Worm (Caenorhabditis elegans) whole organism, early embryonic: ENCODE measurements around the gene F32D8.1.

Experiments
- B0310.2 ChIP-seq: sonication (generic microtip); optimal IDR thresholded peaks from 2 replicates; lab custom pipeline; 2016; ENCODE audit warnings: mild to moderate bottlenecking, missing genetic modification characterization, missing compliant biosample characterization
- F13C5.2 ChIP-seq: sonication (generic microtip); optimal IDR thresholded peaks from 2 replicates; lab custom pipeline; 2017; ENCODE audit warnings: mild to moderate bottlenecking, missing genetic modification characterization, inconsistent platforms, missing compliant biosample characterization
- aly-1 ChIP-seq: sonication (generic microtip); optimal IDR thresholded peaks from 2 replicates; lab custom pipeline; 2016; ENCODE audit warnings: missing genetic modification characterization, missing compliant biosample characterization
- ama-1 ChIP-seq: fragments of 150-350 bp; optimal IDR thresholded peaks from 2 replicates; lab custom pipeline; 2014
- ceh-13 ChIP-seq: fragments of 200-800 bp; sonication (Bioruptor generic); optimal IDR thresholded peaks from 2 replicates; lab custom pipeline; 2018; ENCODE audit warnings: mild to moderate bottlenecking, missing genetic modification characterization, missing compliant biosample characterization
- ceh-36 ChIP-seq: sonication (generic microtip); optimal IDR thresholded peaks from 2 replicates; lab custom pipeline; 2016; ENCODE audit warnings: missing genetic modification characterization, inconsistent platforms, missing compliant biosample characterization
- ets-7 ChIP-seq: sonication (generic microtip); optimal IDR thresholded peaks from 2 replicates; lab custom pipeline; 2016; ENCODE audit warnings: missing genotype, missing genetic modification characterization, missing compliant biosample characterization
- flt-1 ChIP-seq: fragments of 200-800 bp; sonication (Bioruptor generic); IDR thresholded peaks from 2 replicates; pipeline ENCODE4 v1.3.6; 2022; ENCODE audit warnings: missing genetic modification characterization, missing compliant biosample characterization
- hmbx-1 ChIP-seq: sonication (generic microtip); optimal IDR thresholded peaks from 2 replicates; lab custom pipeline; 2016; ENCODE audit warnings: mild to moderate bottlenecking, missing genetic modification characterization, missing compliant biosample characterization
- hmg-4 ChIP-seq: fragments of 200-800 bp; sonication (Bioruptor generic); optimal IDR thresholded peaks from 2 replicates; lab custom pipeline; 2018; ENCODE audit warnings: mild to moderate bottlenecking, missing genetic modification characterization, missing compliant biosample characterization
- hnd-1 ChIP-seq: sonication (generic microtip); optimal IDR thresholded peaks from 2 replicates; lab custom pipeline; 2016; ENCODE audit warnings: missing genetic modification characterization, missing compliant biosample characterization
- pes-1 ChIP-seq: fragments of 200-800 bp; sonication (Bioruptor generic); IDR thresholded peaks from 2 replicates; pipeline ENCODE4 v1.3.6; 2022; ENCODE audit warnings: missing genetic modification reagents, missing genetic modification characterization, missing compliant biosample characterization
- scrt-1 ChIP-seq: fragments of 200-800 bp; sonication (Bioruptor generic); IDR thresholded peaks from 2 replicates; pipeline ENCODE4 v1.3.6; 2022; ENCODE audit warnings: missing genetic modification characterization, missing compliant biosample characterization
- sea-1 ChIP-seq: fragments of 200-800 bp; sonication (Bioruptor generic); conservative IDR thresholded peaks from 2 replicates; pipeline ENCODE4 v1.3.6; 2022; ENCODE audit warnings: missing genetic modification characterization, missing compliant biosample characterization
- tbx-11 ChIP-seq: fragments of 200-800 bp; sonication (Bioruptor generic); IDR thresholded peaks from 2 replicates; pipeline ENCODE4 v1.3.6; 2022; ENCODE audit warnings: missing genetic modification characterization, missing compliant biosample characterization
- tbx-37 ChIP-seq: fragments of 200-800 bp; sonication (Bioruptor generic); conservative IDR thresholded peaks from 2 replicates; pipeline ENCODE4 v1.3.6; 2022; ENCODE audit warnings: missing genetic modification reagents, missing genetic modification characterization, missing compliant biosample characterization
- tra-4 ChIP-seq: sonication (generic microtip); optimal IDR thresholded peaks from 2 replicates; lab custom pipeline; 2017; ENCODE audit warnings: missing genetic modification characterization, missing compliant biosample characterization

Gene F32D8.1

ce11 chrV:10880138-10880882 is at the start of gene F32D8.1:
TSS of gene F32D8.1 (plus strand) at chrV:10880832.
- TF ChIP-seq tbx-37 (GFP tag; lab: Robert Waterston, UW): no peak
- TF ChIP-seq pes-1 (GFP tag; lab: Robert Waterston, UW): no peak
- TF ChIP-seq scrt-1 (GFP tag; lab: Robert Waterston, UW): no peak
- TF ChIP-seq hnd-1 (tag; lab: Kevin White, UChicago): no peak
- no peak for TF ChIP-seq tbx-11
- no peak for TF ChIP-seq F13C5.2
- no peak for TF ChIP-seq ama-1 (lab: Kevin White, UChicago)
- TF ChIP-seq hmg-4 (GFP tag; lab: Kevin White, UChicago): no peak
- no peak for TF ChIP-seq ceh-13 (GFP tag; lab: Kevin White, UChicago)
- no peak for TF ChIP-seq aly-1
- TF ChIP-seq flt-1 (GFP tag; lab: Robert Waterston, UW): no peak
- TF ChIP-seq hmbx-1 (tag; lab: Kevin White, UChicago): no peak
- no peak for TF ChIP-seq ceh-36
- TF ChIP-seq ets-7: no peak

ce11 chrV:10832862-10833261 is 47.8 kb upstream of the F32D8.1 start:
- TF ChIP-seq tbx-11 (no peak), ama-1 (lab: Kevin White, UChicago) (no peak), flt-1 (GFP tag; lab: Robert Waterston, UW) (no peak), hnd-1 (tag; lab: Kevin White, UChicago) (no peak), B0310.2 (tag; lab: Kevin White, UChicago) (no peak), pes-1 (GFP tag; lab: Robert Waterston, UW) (no peak), scrt-1 (GFP tag; lab: Robert Waterston, UW) (no peak), ceh-36 (no peak), sea-1 (GFP tag; lab: Robert Waterston, UW) (no peak), ets-7 (no peak), hmbx-1 (tag; lab: Kevin White, UChicago) (no peak), ceh-13 (GFP tag; lab: Kevin White, UChicago) (no peak)

ce11 chrV:10834682-10835219 is 45.9 kb upstream of the F32D8.1 start:
- TF ChIP-seq tbx-11 (no peak), B0310.2 (tag; lab: Kevin White, UChicago) (no peak), sea-1 (GFP tag; lab: Robert Waterston, UW) (no peak), pes-1 (GFP tag; lab: Robert Waterston, UW) (no peak), flt-1 (GFP tag; lab: Robert Waterston, UW) (no peak), hmg-4 (GFP tag; lab: Kevin White, UChicago) (no peak), F13C5.2 (no peak), ceh-13 (GFP tag; lab: Kevin White, UChicago) (no peak), ceh-36 (no peak), hmbx-1 (tag; lab: Kevin White, UChicago) (no peak), aly-1 (no peak), tra-4 (tag; lab: Kevin White, UChicago) (no peak)

- no peak for TF ChIP-seq ama-1 (lab: Kevin White, UChicago)
- TF ChIP-seq flt-1 (GFP tag; lab: Robert Waterston, UW): no peak
- no peak for TF ChIP-seq hmg-4 (GFP tag; lab: Kevin White, UChicago)
- no peak for TF ChIP-seq tbx-37 (GFP tag; lab: Robert Waterston, UW)
- no peak for TF ChIP-seq aly-1
- no peak for TF ChIP-seq ceh-36
- no peak for TF ChIP-seq scrt-1 (GFP tag; lab: Robert Waterston, UW)
- TF ChIP-seq F13C5.2: no peak
- no peak for TF ChIP-seq hmbx-1 (tag; lab: Kevin White, UChicago)
- TF ChIP-seq ceh-13 (GFP tag; lab: Kevin White, UChicago): no peak
- TF ChIP-seq hnd-1 (tag; lab: Kevin White, UChicago): no peak
- TF ChIP-seq tra-4 (tag; lab: Kevin White, UChicago): no peak
These were observed 42.4 kb upstream of the F32D8.1 start for ce11 chrV:10838204-10838603.

- TF ChIP-seq ceh-13 (GFP tag; lab: Kevin White, UChicago): no peak
- TF ChIP-seq flt-1 (GFP tag; lab: Robert Waterston, UW): no peak
- TF ChIP-seq hmbx-1 (tag; lab: Kevin White, UChicago): no peak
- TF ChIP-seq hnd-1 (tag; lab: Kevin White, UChicago): no peak
- no peak for TF ChIP-seq ceh-36
- TF ChIP-seq ama-1 (lab: Kevin White, UChicago): no peak
These were observed 41.2 kb upstream of the F32D8.1 start for ce11 chrV:10839398-10839797.

ce11 chrV:10846893-10847292 is 33.7 kb upstream of the F32D8.1 start, which contains the start of gene C29A12.6:
TSS of gene C29A12.6 (plus strand) at chrV:10847193.
- TF ChIP-seq F13C5.2 (no peak), scrt-1 (GFP tag; lab: Robert Waterston, UW) (no peak), aly-1 (no peak), pes-1 (GFP tag; lab: Robert Waterston, UW) (no peak), hmg-4 (GFP tag; lab: Kevin White, UChicago) (no peak), flt-1 (GFP tag; lab: Robert Waterston, UW) (no peak), hnd-1 (tag; lab: Kevin White, UChicago) (no peak), ets-7 (no peak), ceh-13 (GFP tag; lab: Kevin White, UChicago) (no peak), tbx-11 (no peak), tbx-37 (GFP tag; lab: Robert Waterston, UW) (no peak), ceh-36 (no peak), tra-4 (tag; lab: Kevin White, UChicago) (no peak)

ce11 chrV:10854197-10854596 is 26.4 kb upstream of the F32D8.1 start:
- no peak for TF ChIP-seq F13C5.2
- TF ChIP-seq flt-1 (GFP tag; lab: Robert Waterston, UW): no peak
